Worm (Caenorhabditis elegans) whole organism, early embryonic: ENCODE measurements around the gene fat-4.
"Not testable (repeated sequence)": the region's sequence is repeated elsewhere in the genome, so short reads cannot be mapped to it uniquely, and the experiment has no call there.

Source experiments
- aly-1 ChIP-seq: sonication (generic microtip); optimal IDR thresholded peaks from 2 replicates; lab custom pipeline; 2016; ENCODE audit warnings: missing genetic modification characterization, missing compliant biosample characterization
- ama-1 ChIP-seq: fragments of 150-350 bp; optimal IDR thresholded peaks from 2 replicates; lab custom pipeline; 2014
- ceh-13 ChIP-seq: fragments of 200-800 bp; sonication (Bioruptor generic); optimal IDR thresholded peaks from 2 replicates; lab custom pipeline; 2018; ENCODE audit warnings: mild to moderate bottlenecking, missing genetic modification characterization, missing compliant biosample characterization
- ets-7 ChIP-seq: sonication (generic microtip); optimal IDR thresholded peaks from 2 replicates; lab custom pipeline; 2016; ENCODE audit warnings: missing genotype, missing genetic modification characterization, missing compliant biosample characterization
- flt-1 ChIP-seq: fragments of 200-800 bp; sonication (Bioruptor generic); IDR thresholded peaks from 2 replicates; pipeline ENCODE4 v1.3.6; 2022; ENCODE audit warnings: missing genetic modification characterization, missing compliant biosample characterization
- pes-1 ChIP-seq: fragments of 200-800 bp; sonication (Bioruptor generic); IDR thresholded peaks from 2 replicates; pipeline ENCODE4 v1.3.6; 2022; ENCODE audit warnings: missing genetic modification reagents, missing genetic modification characterization, missing compliant biosample characterization
- tbx-11 ChIP-seq: fragments of 200-800 bp; sonication (Bioruptor generic); IDR thresholded peaks from 2 replicates; pipeline ENCODE4 v1.3.6; 2022; ENCODE audit warnings: missing genetic modification characterization, missing compliant biosample characterization
- tbx-37 ChIP-seq: fragments of 200-800 bp; sonication (Bioruptor generic); conservative IDR thresholded peaks from 2 replicates; pipeline ENCODE4 v1.3.6; 2022; ENCODE audit warnings: missing genetic modification reagents, missing genetic modification characterization, missing compliant biosample characterization
- tra-4 ChIP-seq: sonication (generic microtip); optimal IDR thresholded peaks from 2 replicates; lab custom pipeline; 2017; ENCODE audit warnings: missing genetic modification characterization, missing compliant biosample characterization

DNA sequence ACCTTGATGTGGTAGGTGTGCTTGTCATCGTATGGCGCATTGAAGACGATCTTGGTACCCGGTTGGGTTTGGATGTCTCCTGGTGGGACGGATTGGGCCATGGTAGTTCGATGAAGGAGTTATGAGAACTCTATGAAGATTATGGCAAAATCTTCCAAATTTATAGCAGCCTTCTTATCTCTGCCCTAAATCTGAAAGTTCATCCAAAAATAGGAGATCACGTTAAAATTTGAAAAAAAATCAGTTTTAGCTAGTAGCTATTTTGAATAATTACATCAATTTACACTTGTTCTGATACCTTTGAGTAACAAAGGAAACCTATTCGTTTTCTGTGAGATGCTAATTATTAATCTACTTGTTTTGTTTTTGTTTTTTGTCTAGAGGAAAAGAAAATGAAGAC lies 32.2 kb upstream of the fat-4 start, which contains the start of gene msp-79:
- TF ChIP-seq flt-1 (GFP tag; lab: Robert Waterston, UW); ama-1 (lab: Kevin White, UChicago); tra-4; ets-7 (tag; lab: Kevin White, UChicago); aly-1 (tag; lab: Kevin White, UChicago); ceh-13 (GFP tag; lab: Kevin White, UChicago); tbx-37 (GFP tag; lab: Robert Waterston, UW); tbx-11 (GFP tag; lab: Robert Waterston, UW); pes-1: not testable (repeated sequence)
